Fruit fly (Drosophila melanogaster): ENCODE results near the gene CG3618.

The CG3618 gene

DNA sequence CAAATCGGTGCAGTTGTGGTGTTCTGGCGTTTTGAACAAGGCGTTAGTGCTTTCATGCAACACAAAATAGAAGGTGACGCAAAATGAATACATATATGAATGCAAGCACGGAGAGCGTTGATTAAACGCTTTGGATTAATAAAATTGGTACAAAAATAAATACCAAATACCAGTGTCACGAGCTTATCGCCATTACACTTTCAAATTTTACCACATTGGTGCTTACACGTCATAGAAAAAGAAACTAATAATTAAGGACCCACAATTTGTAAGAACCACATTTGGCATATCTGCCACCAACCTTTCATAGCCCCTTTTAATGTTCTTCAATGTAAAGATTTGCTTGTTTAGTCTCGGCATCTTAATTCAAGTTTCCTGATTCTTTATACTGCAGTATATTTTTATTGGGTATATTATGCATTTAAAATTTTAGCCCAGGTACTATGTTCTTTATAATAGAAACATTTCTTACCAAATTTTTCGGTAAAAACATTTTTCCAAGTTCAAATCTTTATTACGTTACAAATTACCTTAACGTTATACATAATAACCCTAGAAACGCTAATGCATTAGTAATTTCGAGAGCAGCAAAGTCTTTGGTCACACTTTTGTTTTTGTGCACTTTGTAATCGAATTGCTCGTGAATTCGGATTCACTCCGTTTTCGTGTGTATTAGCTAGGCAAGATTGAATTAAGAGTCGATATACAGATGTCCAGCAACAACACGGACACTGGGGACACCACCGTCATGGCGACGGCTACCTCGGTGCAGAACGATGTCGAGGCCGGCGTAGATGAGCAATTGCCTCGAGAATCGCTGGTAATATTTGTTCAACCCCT is 37.4 kb downstream of the CG3618 start, which contains the start of the genes Pex16 and Pex14:
Gene Pex16, minus strand, starts transcription at position 41 of the 840 bp plus-strand sequence.
Gene Pex14, plus strand, starts transcription at position 576 of the 840 bp plus-strand sequence.
- TF ChIP-seq EcR (GFP tag; optimal IDR thresholded peaks at IDR 0.05) (no peak), CG8159 (tag; optimal IDR thresholded peaks at IDR 0.05) (peak; percentile 64), Pif1B (GFP tag; optimal IDR thresholded peaks at IDR 0.05) (no peak), CG9948 (tag; optimal IDR thresholded peaks at IDR 0.05) (peak; percentile 52), CG15710 (tag; optimal IDR thresholded peaks at IDR 0.05) (peak; percentile 53), CG8301 (tag; optimal IDR thresholded peaks at IDR 0.05) (peak; percentile 51), CG4496 (GFP tag; IDR thresholded peaks at IDR 0.05) (peak; percentile 81), CG34367 (tag; optimal IDR thresholded peaks at IDR 0.05) (peak; percentile 38), CG10348 (GFP tag; IDR thresholded peaks at IDR 0.05) (no peak), Snoo (tag; optimal IDR thresholded peaks at IDR 0.05) (peak; percentile 54), Pif1A (GFP tag; optimal IDR thresholded peaks at IDR 0.05) (no peak), CG17806 (tag; optimal IDR thresholded peaks at IDR 0.05) (peak; percentile 49), D1 (tag; optimal IDR thresholded peaks at IDR 0.05) (no peak), CG12605 (GFP tag; IDR thresholded peaks at IDR 0.05) (no peak), gl (tag; optimal IDR thresholded peaks at IDR 0.05) (no peak), CG14655 (GFP tag; optimal IDR thresholded peaks at IDR 0.05) (no peak), CG13204 (GFP tag; optimal IDR thresholded peaks at IDR 0.05) (no peak), CG32121 (GFP tag; IDR thresholded peaks at IDR 0.05) (peak; percentile 39; the same call in 1 of the 2 replicates), rn (GFP tag; IDR thresholded peaks at IDR 0.05) (peak; percentile 58), fd96Ca (GFP tag; IDR thresholded peaks at IDR 0.05) (peak; percentile 74)

DNA sequence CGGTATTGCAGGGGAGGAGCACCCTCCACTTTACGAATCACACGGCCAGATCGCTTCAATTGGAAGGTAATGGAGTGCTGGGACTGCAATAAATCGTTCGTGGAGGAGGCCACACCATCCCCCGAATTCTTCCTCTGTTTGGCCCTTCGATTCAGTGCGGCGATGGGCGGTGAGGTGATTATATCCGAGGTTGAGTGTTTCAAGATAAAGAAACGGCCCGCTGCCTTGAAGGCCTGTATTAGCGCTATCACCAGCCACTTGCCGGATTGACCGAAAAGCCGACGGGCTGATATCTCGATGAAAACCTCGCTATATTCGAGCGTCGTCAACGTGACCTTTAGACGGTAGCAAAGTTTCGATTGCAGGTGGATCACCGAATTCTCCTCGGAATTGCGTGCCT is 38.4 kb downstream of the CG3618 start:
- no peak for TF ChIP-seq CG10348 (GFP tag; IDR thresholded peaks at IDR 0.05)

DNA sequence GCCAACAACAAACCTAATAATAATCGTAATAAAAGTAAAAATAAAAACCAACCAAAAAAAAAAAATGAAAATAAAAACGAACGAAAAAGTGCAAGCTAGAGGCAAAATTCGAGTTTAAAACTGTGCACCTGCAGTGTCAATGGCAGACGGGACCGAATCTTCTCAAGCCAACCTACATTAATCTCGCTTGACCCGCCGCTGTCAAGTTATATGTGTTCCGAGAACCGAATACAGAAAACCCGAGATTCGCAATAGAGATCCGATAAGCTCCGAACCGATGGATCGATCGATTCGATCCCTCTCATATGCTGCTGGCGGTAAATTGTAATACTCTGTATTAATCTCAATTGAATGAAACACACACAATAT is 43.2 kb downstream of the CG3618 start:
- TF ChIP-seq CG14655 (GFP tag; optimal IDR thresholded peaks at IDR 0.05) (no peak), gl (tag; optimal IDR thresholded peaks at IDR 0.05) (no peak), CG17806 (tag; optimal IDR thresholded peaks at IDR 0.05) (no peak), D1 (tag; optimal IDR thresholded peaks at IDR 0.05) (no peak), Pif1B (GFP tag; optimal IDR thresholded peaks at IDR 0.05) (no peak), CG8301 (tag; optimal IDR thresholded peaks at IDR 0.05) (no peak), Pif1A (GFP tag; optimal IDR thresholded peaks at IDR 0.05) (no peak)

DNA sequence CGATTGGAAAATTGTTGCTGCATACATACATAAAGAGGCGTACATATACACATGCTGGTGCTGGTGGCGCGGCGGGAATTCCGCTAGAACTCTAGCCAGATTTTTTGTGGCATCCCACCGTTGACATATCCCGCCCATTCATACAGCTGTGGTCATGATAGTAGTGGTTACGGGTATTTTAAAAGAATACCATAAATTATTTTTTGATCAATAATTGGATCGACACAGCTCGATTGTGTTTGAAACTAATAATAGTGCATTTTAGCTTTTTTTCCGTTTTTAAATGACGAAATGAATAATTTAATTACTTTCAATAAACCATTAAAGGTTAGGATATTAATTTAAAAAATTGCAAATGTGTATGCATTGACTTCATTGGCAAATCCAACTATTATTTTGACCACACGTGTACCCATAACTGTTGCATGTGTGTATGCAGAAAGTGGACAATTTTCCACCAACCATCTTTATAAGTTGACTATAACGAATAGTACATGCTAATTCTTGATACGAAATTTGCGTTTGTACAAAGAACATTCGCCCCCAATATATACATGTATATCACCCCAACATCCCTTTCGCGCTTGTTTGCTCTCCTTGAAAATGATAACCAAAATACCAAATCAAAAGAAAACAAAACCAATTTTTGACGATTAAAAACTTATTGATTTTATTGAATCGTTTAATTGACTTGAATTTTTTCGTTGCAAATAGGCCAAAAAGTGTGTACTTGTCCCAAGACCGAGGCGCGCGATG is 43.8 kb downstream of the CG3618 start:
- TF ChIP-seq CG12605 (GFP tag; IDR thresholded peaks at IDR 0.05) (peak; percentile 89), rn (GFP tag; IDR thresholded peaks at IDR 0.05) (peak; percentile 69), CG14655 (GFP tag; optimal IDR thresholded peaks at IDR 0.05) (peak; percentile 80), CG4496 (GFP tag; IDR thresholded peaks at IDR 0.05) (peak; percentile 89), Snoo (tag; optimal IDR thresholded peaks at IDR 0.05) (peak; percentile 67), CG9948 (tag; optimal IDR thresholded peaks at IDR 0.05) (peak; percentile 76), CG8301 (tag; optimal IDR thresholded peaks at IDR 0.05) (peak; percentile 84), Ets98B (GFP tag; IDR thresholded peaks at IDR 0.05) (peak; percentile 88), CG10348 (GFP tag; IDR thresholded peaks at IDR 0.05) (no peak), fd96Ca (GFP tag; IDR thresholded peaks at IDR 0.05) (peak; percentile 67; the same call in 2 of the 3 replicates), Pif1A (GFP tag; optimal IDR thresholded peaks at IDR 0.05) (peak; percentile 84), D1 (tag; optimal IDR thresholded peaks at IDR 0.05) (no peak), EcR (GFP tag; optimal IDR thresholded peaks at IDR 0.05) (no peak), gl (tag; optimal IDR thresholded peaks at IDR 0.05) (peak; percentile 52), CG13204 (GFP tag; optimal IDR thresholded peaks at IDR 0.05) (no peak), CG15710 (tag; optimal IDR thresholded peaks at IDR 0.05) (peak; percentile 73), CG17806 (tag; optimal IDR thresholded peaks at IDR 0.05) (peak; percentile 81), CG34367 (tag; optimal IDR thresholded peaks at IDR 0.05) (peak; percentile 79), CG8159 (tag; optimal IDR thresholded peaks at IDR 0.05) (peak; percentile 77), CG32121 (GFP tag; IDR thresholded peaks at IDR 0.05) (peak; percentile 86), Pif1B (GFP tag; optimal IDR thresholded peaks at IDR 0.05) (peak; percentile 86)

DNA sequence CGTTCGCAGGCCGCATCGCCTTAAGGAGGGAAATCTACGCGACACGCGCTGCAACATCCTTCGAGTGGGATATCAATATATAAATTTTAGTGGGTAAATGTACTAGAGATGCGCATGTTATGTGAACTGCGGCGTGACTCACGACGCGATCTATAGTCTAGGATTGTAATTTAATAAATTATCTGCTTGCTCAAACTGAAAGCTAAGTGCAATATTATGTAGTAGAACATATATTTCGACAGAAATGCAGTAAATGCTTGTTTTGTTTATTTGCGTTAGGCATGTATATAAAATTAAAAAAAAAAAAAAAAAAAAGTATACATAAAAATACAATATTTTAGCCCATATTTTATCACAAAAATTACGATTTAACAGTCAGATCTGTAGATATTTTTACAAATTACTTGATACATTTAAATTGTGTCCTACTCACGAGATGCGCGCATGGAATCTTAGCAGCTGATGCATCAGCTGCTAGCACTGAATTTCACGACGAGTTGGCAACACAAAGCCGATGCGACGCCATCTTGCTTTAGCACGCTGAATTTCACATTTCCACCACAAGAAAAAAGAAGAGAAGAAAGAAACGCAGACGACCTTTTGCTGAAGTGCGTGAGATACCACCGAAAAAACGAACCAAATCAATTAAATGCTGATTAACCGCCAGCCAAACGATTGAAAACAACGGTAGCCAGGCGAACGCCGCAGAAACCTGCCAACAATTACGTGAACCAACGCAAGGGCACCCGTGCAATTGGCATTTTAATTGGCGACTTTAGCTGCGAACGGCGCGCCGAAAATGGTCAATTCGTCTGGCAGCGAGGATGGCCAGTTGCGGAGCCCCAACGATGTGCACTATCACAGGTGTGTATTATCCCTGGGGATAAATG is 44.6 kb downstream of the CG3618 start, which contains the start of the genes CG4042 and Pitslre:
Gene CG4042, minus strand, starts transcription at position 507 of the 890 bp plus-strand sequence.
Gene Pitslre, plus strand, starts transcription at position 528 of the 890 bp plus-strand sequence.
- peak; percentile 16 for TF ChIP-seq CG14655 (GFP tag; optimal IDR thresholded peaks at IDR 0.05)
- TF ChIP-seq Pif1B (GFP tag; optimal IDR thresholded peaks at IDR 0.05): peak; percentile 6
- TF ChIP-seq CG34367 (tag; optimal IDR thresholded peaks at IDR 0.05): peak; percentile 25
- TF ChIP-seq rn (GFP tag; IDR thresholded peaks at IDR 0.05): no peak
- TF ChIP-seq CG4496 (GFP tag; IDR thresholded peaks at IDR 0.05): no peak
- no peak for TF ChIP-seq CG8301 (tag; optimal IDR thresholded peaks at IDR 0.05)
- no peak for TF ChIP-seq CG17806 (tag; optimal IDR thresholded peaks at IDR 0.05)
- peak; percentile 8 for TF ChIP-seq D1 (tag; optimal IDR thresholded peaks at IDR 0.05)
- no peak for TF ChIP-seq Ets98B (GFP tag; IDR thresholded peaks at IDR 0.05)
- TF ChIP-seq gl (tag; optimal IDR thresholded peaks at IDR 0.05): no peak
- no peak for TF ChIP-seq CG10348 (GFP tag; IDR thresholded peaks at IDR 0.05)
- TF ChIP-seq EcR (GFP tag; optimal IDR thresholded peaks at IDR 0.05): peak; percentile 9
- no peak for TF ChIP-seq fd96Ca (GFP tag; IDR thresholded peaks at IDR 0.05)
- TF ChIP-seq CG12605 (GFP tag; IDR thresholded peaks at IDR 0.05): no peak
- TF ChIP-seq CG15710 (tag; optimal IDR thresholded peaks at IDR 0.05): peak; percentile 25
- no peak for TF ChIP-seq CG32121 (GFP tag; IDR thresholded peaks at IDR 0.05)
- TF ChIP-seq Pif1A (GFP tag; optimal IDR thresholded peaks at IDR 0.05): no peak
- TF ChIP-seq CG9948 (tag; optimal IDR thresholded peaks at IDR 0.05): no peak
- no peak for TF ChIP-seq CG13204 (GFP tag; optimal IDR thresholded peaks at IDR 0.05)
- TF ChIP-seq Snoo (tag; optimal IDR thresholded peaks at IDR 0.05): no peak
- peak; percentile 30 for TF ChIP-seq CG8159 (tag; optimal IDR thresholded peaks at IDR 0.05)

Measured in whole organism, pupa.